Worm (Caenorhabditis elegans): ENCODE data around the gene srg-47.

DNA sequence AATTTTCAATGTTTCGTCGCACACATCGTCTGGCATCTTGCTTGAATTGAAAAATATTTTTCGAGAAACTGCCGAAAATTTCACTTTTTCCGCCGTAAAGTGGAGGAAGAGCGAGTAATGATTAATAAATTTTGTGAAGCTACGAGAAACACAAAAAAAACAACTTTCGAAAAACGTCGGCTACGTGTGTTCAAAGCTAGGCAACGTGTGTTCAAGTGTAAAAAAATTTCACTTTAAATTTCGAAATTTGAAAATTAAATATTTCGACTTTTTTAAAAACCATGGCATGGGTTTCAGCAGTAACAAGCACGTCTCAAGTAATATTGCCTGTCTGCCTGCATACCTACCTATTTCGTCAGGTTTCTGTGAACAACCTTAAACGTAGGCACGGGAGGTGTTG is 19.8 kb downstream of the srg-47 start, which contains the start of gene tag-191:
- no peak for TF ChIP-seq mdl-1 (tag; optimal IDR thresholded peaks at IDR 0.05)
- TF ChIP-seq gmeb-1 (tag; optimal IDR thresholded peaks at IDR 0.05) = no peak
